Worm (Caenorhabditis elegans): Measurements from ENCODE around the gene C16D9.8.

ce11 chrV:8259016-8259415, 4.3 kb downstream of the C16D9.8 start, which contains the start of gene C16D9.1:
- TF ChIP-seq ces-1 (GFP tag; optimal IDR thresholded peaks at IDR 0.05), result no peak
- no peak for TF ChIP-seq php-3 (GFP tag; IDR thresholded peaks at IDR 0.05)
- no peak for TF ChIP-seq nhr-10 (tag; optimal IDR thresholded peaks at IDR 0.05)
- no peak for TF ChIP-seq nhr-25 (tag; optimal IDR thresholded peaks at IDR 0.05; ENCODE audit: borderline replicate concordance, insufficient read depth)
- no peak for TF ChIP-seq skn-1 (tag; optimal IDR thresholded peaks at IDR 0.05)
- TF ChIP-seq spr-1 (tag; optimal IDR thresholded peaks at IDR 0.05), result no peak
- no peak for TF ChIP-seq unc-39 (tag; optimal IDR thresholded peaks at IDR 0.05)
- TF ChIP-seq pha-4 (GFP tag; IDR thresholded peaks at IDR 0.05), result no peak
- TF ChIP-seq pha-4 (tag; optimal IDR thresholded peaks at IDR 0.05), result no peak

Data from whole organism, L4 larva.